Worm (Caenorhabditis elegans) whole organism, L4/young adult: ENCODE results near the gene pisy-1.

Experiments
- W03F9.2 ChIP-seq: fragments of 150-350 bp; optimal IDR thresholded peaks from 2 replicates; lab custom pipeline; 2014; ENCODE audit warnings: missing biosample characterization, missing genetic modification characterization
- dao-5 ChIP-seq: sonication (generic microtip); optimal IDR thresholded peaks from 2 replicates; lab custom pipeline; 2016; ENCODE audit warnings: missing genotype, missing genetic modification characterization, moderate library complexity, missing compliant biosample characterization
- him-1 ChIP-seq: sonication (generic microtip); optimal IDR thresholded peaks from 2 replicates; lab custom pipeline; 2016; ENCODE audit warnings: missing genotype, missing genetic modification reagents, missing genetic modification characterization, missing compliant biosample characterization

pisy-1 gene

ce11 chrII:12739306-12739705, 1.2 kb upstream of the pisy-1 start:
- no peak for TF ChIP-seq W03F9.2 (tag; lab: Kevin White, UChicago)
- no peak for TF ChIP-seq dao-5 (tag; lab: Kevin White, UChicago)
- no peak for TF ChIP-seq him-1

ce11 chrII:12736579-12736978, 1.6 kb downstream of the pisy-1 start, which contains the start of gene snrp-200:
snrp-200 (minus strand) TSS chrII:12736910.
- TF ChIP-seq W03F9.2 (tag; lab: Kevin White, UChicago) = no peak
- TF ChIP-seq him-1 = no peak
- no peak for TF ChIP-seq dao-5 (tag; lab: Kevin White, UChicago)

ce11 chrII:12729952-12730351, 8.2 kb downstream of the pisy-1 start:
- TF ChIP-seq him-1 = no peak
- TF ChIP-seq W03F9.2 (tag; lab: Kevin White, UChicago) = no peak
- no peak for TF ChIP-seq dao-5 (tag; lab: Kevin White, UChicago)

- no peak for TF ChIP-seq W03F9.2 (tag; lab: Kevin White, UChicago)
- TF ChIP-seq him-1 = no peak
- no peak for TF ChIP-seq dao-5 (tag; lab: Kevin White, UChicago)
Measured at ce11 chrII:12728608-12729007, 9.5 kb downstream of the pisy-1 start.

ce11 chrII:12727871-12728270, 10.3 kb downstream of the pisy-1 start:
- TF ChIP-seq W03F9.2 (tag; lab: Kevin White, UChicago) (no peak), dao-5 (tag; lab: Kevin White, UChicago) (no peak), him-1 (no peak)

ce11 chrII:12726704-12727103, 11.4 kb downstream of the pisy-1 start:
- TF ChIP-seq him-1 (no peak), W03F9.2 (tag; lab: Kevin White, UChicago) (no peak), dao-5 (tag; lab: Kevin White, UChicago) (no peak)

- TF ChIP-seq W03F9.2 (tag; lab: Kevin White, UChicago) = no peak
- TF ChIP-seq him-1 = no peak
- TF ChIP-seq dao-5 (tag; lab: Kevin White, UChicago) = no peak
Measured at ce11 chrII:12722685-12723287, 15.3 kb downstream of the pisy-1 start.

- TF ChIP-seq him-1 (no peak), W03F9.2 (tag; lab: Kevin White, UChicago) (no peak), dao-5 (tag; lab: Kevin White, UChicago) (no peak)
Measured at ce11 chrII:12722049-12722448, 16.1 kb downstream of the pisy-1 start.

- no peak for TF ChIP-seq him-1
- no peak for TF ChIP-seq W03F9.2 (tag; lab: Kevin White, UChicago)
- no peak for TF ChIP-seq dao-5 (tag; lab: Kevin White, UChicago)
Measured at ce11 chrII:12715757-12716350, 22.3 kb downstream of the pisy-1 start.

- TF ChIP-seq him-1 = no peak
- no peak for TF ChIP-seq dao-5 (tag; lab: Kevin White, UChicago)
- no peak for TF ChIP-seq W03F9.2 (tag; lab: Kevin White, UChicago)
Measured at ce11 chrII:12711490-12711889, 26.6 kb downstream of the pisy-1 start.

ce11 chrII:12696116-12696515, 42.0 kb downstream of the pisy-1 start:
- no peak for TF ChIP-seq him-1
- no peak for TF ChIP-seq dao-5 (tag; lab: Kevin White, UChicago)
- no peak for TF ChIP-seq W03F9.2 (tag; lab: Kevin White, UChicago)

ce11 chrII:12694112-12694511, 44.0 kb downstream of the pisy-1 start, which contains the start of gene tbc-17:
tbc-17 (plus strand) TSS chrII:12694412.
- no peak for TF ChIP-seq W03F9.2 (tag; lab: Kevin White, UChicago)
- no peak for TF ChIP-seq him-1
- TF ChIP-seq dao-5 (tag; lab: Kevin White, UChicago) = no peak

ce11 chrII:12692694-12693093, 45.4 kb downstream of the pisy-1 start:
- no peak for TF ChIP-seq him-1
- no peak for TF ChIP-seq dao-5 (tag; lab: Kevin White, UChicago)
- no peak for TF ChIP-seq W03F9.2 (tag; lab: Kevin White, UChicago)

ce11 chrII:12691351-12691750, 46.8 kb downstream of the pisy-1 start:
- TF ChIP-seq W03F9.2 (tag; lab: Kevin White, UChicago) (no peak), dao-5 (tag; lab: Kevin White, UChicago) (no peak), him-1 (no peak)

ce11 chrII:12690905-12691304, 47.2 kb downstream of the pisy-1 start:
- TF ChIP-seq W03F9.2 (tag; lab: Kevin White, UChicago) = no peak
- TF ChIP-seq dao-5 (tag; lab: Kevin White, UChicago) = no peak
- no peak for TF ChIP-seq him-1
